Fruit fly (Drosophila melanogaster) whole organism, pupa: ENCODE measurements around the gene pb.

Experiments used
- CG10348 ChIP-seq: fragments of 200-800 bp; sonication (Bioruptor generic); IDR thresholded peaks from 2 replicates; pipeline ENCODE4 v1.3.6; 2022; ENCODE audit warnings: missing biosample characterization, missing genetic modification characterization
- CG12605 ChIP-seq: fragments of 200-800 bp; sonication (Bioruptor generic); IDR thresholded peaks from 2 replicates; pipeline ENCODE4 v1.3.6; 2022; ENCODE audit warnings: missing biosample characterization, missing genetic modification characterization
- CG13204 ChIP-seq: fragments of 200-800 bp; sonication (Bioruptor generic); optimal IDR thresholded peaks from 2 replicates; lab custom pipeline; 2018; ENCODE audit warnings: missing biosample characterization, mild to moderate bottlenecking, missing genetic modification characterization, moderate library complexity
- CG14655 ChIP-seq: fragments of 200-800 bp; sonication (Bioruptor generic); optimal IDR thresholded peaks from 3 replicates; lab custom pipeline; 2017; ENCODE audit warnings: mild to moderate bottlenecking, missing biosample characterization, missing genetic modification reagents, missing genetic modification characterization
- CG15710 ChIP-seq: fragments of 200-800 bp; sonication (Bioruptor generic); optimal IDR thresholded peaks from 2 replicates; lab custom pipeline; 2018; ENCODE audit warnings: missing biosample characterization, mild to moderate bottlenecking, missing genetic modification characterization, moderate library complexity
- CG17806 ChIP-seq: fragments of 200-800 bp; sonication (Bioruptor generic); optimal IDR thresholded peaks from 2 replicates; lab custom pipeline; 2018; ENCODE audit warnings: missing biosample characterization, mild to moderate bottlenecking, missing genetic modification characterization, moderate library complexity
- CG32121 ChIP-seq: fragments of 200-800 bp; sonication (Bioruptor generic); IDR thresholded peaks from 2 replicates; pipeline ENCODE4 v1.3.6; 2022; ENCODE audit warnings: missing biosample characterization, missing genetic modification characterization
- CG34367 ChIP-seq: fragments of 200-800 bp; sonication (Bioruptor generic); optimal IDR thresholded peaks from 2 replicates; lab custom pipeline; 2018; ENCODE audit warnings: missing biosample characterization, mild to moderate bottlenecking, missing genetic modification characterization
- CG4496 ChIP-seq: fragments of 200-800 bp; sonication (Bioruptor generic); IDR thresholded peaks from 3 replicates; pipeline ENCODE4 v1.3.6; 2022; ENCODE audit warnings: missing biosample characterization, missing genetic modification characterization
- CG8159 ChIP-seq: fragments of 200-800 bp; sonication (Bioruptor generic); optimal IDR thresholded peaks from 3 replicates; lab custom pipeline; 2018; ENCODE audit warnings: missing biosample characterization, mild to moderate bottlenecking, missing genetic modification characterization, moderate library complexity
- CG8301 ChIP-seq: fragments of 200-800 bp; sonication (Bioruptor generic); optimal IDR thresholded peaks from 2 replicates; lab custom pipeline; 2018; ENCODE audit warnings: missing biosample characterization, mild to moderate bottlenecking, missing genetic modification characterization
- CG9948 ChIP-seq: fragments of 200-800 bp; sonication (Bioruptor generic); optimal IDR thresholded peaks from 2 replicates; lab custom pipeline; 2018; ENCODE audit warnings: missing biosample characterization, mild to moderate bottlenecking, missing genetic modification characterization, moderate library complexity
- D1 ChIP-seq: fragments of 200-800 bp; sonication (Bioruptor generic); optimal IDR thresholded peaks from 2 replicates; lab custom pipeline; 2018; ENCODE audit warnings: missing biosample characterization, mild to moderate bottlenecking, missing genetic modification characterization, moderate library complexity
- EcR ChIP-seq: fragments of 200-800 bp; sonication (Bioruptor generic); optimal IDR thresholded peaks from 3 replicates; lab custom pipeline; 2019; ENCODE audit warnings: missing biosample characterization, missing genetic modification characterization, mild to moderate bottlenecking, moderate library complexity, missing genetic modification reagents
- Ets98B ChIP-seq: fragments of 200-800 bp; sonication (Bioruptor generic); IDR thresholded peaks from 2 replicates; pipeline ENCODE4 v1.3.6; 2022; ENCODE audit warnings: missing biosample characterization, missing genetic modification characterization
- Pif1A ChIP-seq: fragments of 200-800 bp; sonication (Bioruptor generic); optimal IDR thresholded peaks from 3 replicates; lab custom pipeline; 2016; ENCODE audit warnings: missing biosample characterization, missing genetic modification characterization
- Pif1B ChIP-seq: fragments of 200-800 bp; sonication (Bioruptor generic); optimal IDR thresholded peaks from 3 replicates; lab custom pipeline; 2016; ENCODE audit warnings: missing biosample characterization, missing genetic modification characterization
- Snoo ChIP-seq: fragments of 200-800 bp; sonication (Bioruptor generic); optimal IDR thresholded peaks from 3 replicates; lab custom pipeline; 2017; ENCODE audit warnings: missing biosample characterization, mild to moderate bottlenecking, missing genetic modification characterization, inconsistent platforms
- fd96Ca ChIP-seq: fragments of 200-800 bp; sonication (Bioruptor generic); IDR thresholded peaks from 3 replicates; pipeline ENCODE4 v1.3.6; 2022; ENCODE audit warnings: missing biosample characterization, missing genetic modification characterization
- gl ChIP-seq: fragments of 200-800 bp; sonication (Bioruptor generic); optimal IDR thresholded peaks from 2 replicates; lab custom pipeline; 2018; ENCODE audit warnings: missing biosample characterization, mild to moderate bottlenecking, missing genetic modification characterization
- rn ChIP-seq: fragments of 200-800 bp; sonication (Bioruptor generic); IDR thresholded peaks from 2 replicates; pipeline ENCODE4 v1.3.6; 2022; ENCODE audit warnings: missing biosample characterization, missing genetic modification characterization

The pb gene

dm6 chr3R:6762794-6763407 lies 21.0 kb upstream of the pb start:
- peak; percentile 67 for TF ChIP-seq CG8301 (tag; lab: Kevin White, UChicago)
- no peak for TF ChIP-seq Pif1B (GFP tag; lab: Kevin White, UChicago)
- peak; percentile 77 for TF ChIP-seq Snoo (tag; lab: Kevin White, UChicago)
- TF ChIP-seq CG4496 (GFP tag; lab: Robert Waterston, UW), result no peak
- no peak for TF ChIP-seq rn (GFP tag; lab: Robert Waterston, UW)
- peak; percentile 9 for TF ChIP-seq Pif1A (GFP tag; lab: Kevin White, UChicago)
- TF ChIP-seq CG10348 (GFP tag; lab: Robert Waterston, UW), result no peak
- TF ChIP-seq EcR, result peak; percentile 76
- peak; percentile 23 for TF ChIP-seq D1
- peak; percentile 35; the same call in 1 of the 2 replicates for TF ChIP-seq CG32121
- peak; percentile 77 for TF ChIP-seq CG14655 (GFP tag; lab: Kevin White, UChicago)
- TF ChIP-seq fd96Ca, result no peak
- TF ChIP-seq CG17806 (tag; lab: Kevin White, UChicago), result peak; percentile 70
- peak; percentile 83 for TF ChIP-seq CG15710 (tag; lab: Kevin White, UChicago)
- peak; percentile 82 for TF ChIP-seq CG9948 (tag; lab: Kevin White, UChicago)
- peak; percentile 88 for TF ChIP-seq CG8159
- no peak for TF ChIP-seq Ets98B (GFP tag; lab: Robert Waterston, UW)
- TF ChIP-seq CG13204 (GFP tag; lab: Kevin White, UChicago), result no peak
- peak; percentile 26 for TF ChIP-seq gl (tag; lab: Kevin White, UChicago)
- TF ChIP-seq CG12605 (GFP tag; lab: Robert Waterston, UW), result no peak
- peak; percentile 64 for TF ChIP-seq CG34367

DNA sequence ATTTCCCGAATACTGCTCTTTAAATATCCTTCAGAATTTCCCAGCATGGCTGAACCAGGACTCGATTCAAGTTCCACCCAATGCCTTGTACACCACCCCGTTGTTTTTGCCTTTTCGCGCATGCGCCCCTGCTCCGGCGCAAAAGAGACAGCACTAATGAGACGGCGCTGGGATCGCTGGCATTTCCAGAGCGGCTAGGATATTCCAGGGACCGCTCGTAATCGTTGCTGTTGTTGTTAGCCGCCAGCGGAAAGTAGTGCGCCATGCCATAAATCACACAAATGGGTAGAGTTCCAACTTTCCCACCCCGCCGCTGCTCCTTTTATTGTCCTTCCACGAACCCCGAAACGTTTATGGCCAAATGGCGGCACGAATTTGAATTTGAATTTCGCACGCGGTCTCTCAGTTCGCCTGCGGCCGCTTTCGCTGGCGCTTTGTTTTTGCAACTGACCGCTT lies 20.4 kb upstream of the pb start, which contains the start of gene Ama:
Gene Ama (plus strand): TSS at position 406 of the 456 bp plus-strand sequence.
- no peak for TF ChIP-seq Ets98B (GFP tag; lab: Robert Waterston, UW)
- TF ChIP-seq CG8301 (tag; lab: Kevin White, UChicago), result no peak
- TF ChIP-seq CG13204 (GFP tag; lab: Kevin White, UChicago), result no peak
- TF ChIP-seq CG8159, result no peak
- TF ChIP-seq rn (GFP tag; lab: Robert Waterston, UW), result no peak
- no peak for TF ChIP-seq fd96Ca
- TF ChIP-seq, all 21 proteins: peak for 0

DNA sequence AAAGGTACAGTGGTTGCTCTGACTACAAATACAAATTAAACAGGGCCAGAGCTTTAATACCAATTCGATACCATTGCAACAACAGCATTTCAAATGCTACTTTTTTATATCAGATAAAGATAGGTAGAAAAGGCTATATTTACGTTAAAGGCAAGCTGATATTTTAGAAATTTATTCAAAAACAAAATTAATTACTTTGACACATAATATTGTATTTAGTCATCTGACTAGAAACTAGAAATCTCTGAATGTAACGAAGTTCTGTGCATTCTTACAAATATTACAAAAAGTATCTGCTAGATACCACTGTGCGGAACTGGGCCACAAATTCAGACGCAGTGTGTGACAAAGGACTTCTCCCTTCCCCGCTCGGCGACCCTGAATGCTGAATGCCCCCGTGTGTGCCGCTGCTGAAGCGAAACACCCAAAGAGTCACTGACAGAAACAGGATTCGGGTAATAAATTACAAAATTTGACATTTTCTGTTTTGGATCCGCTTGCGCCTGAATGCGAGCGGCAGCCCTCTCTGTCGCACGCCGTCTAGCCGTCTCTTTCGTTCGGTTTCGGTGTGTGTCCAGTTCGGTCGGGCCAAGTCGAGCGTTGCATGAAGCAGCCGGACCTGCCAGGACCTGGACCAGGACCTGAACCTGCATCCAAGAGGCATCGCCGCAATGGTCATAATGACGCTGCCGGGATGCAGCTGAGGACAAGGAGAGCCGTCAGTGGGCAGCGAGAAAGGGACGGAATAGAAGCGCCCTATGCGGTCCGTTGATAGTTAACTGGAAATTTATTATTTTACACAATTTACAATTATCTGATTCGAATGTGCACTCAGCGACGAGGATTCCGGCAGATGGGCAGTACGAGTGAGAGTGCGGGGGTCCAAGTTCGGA lies 19.1 kb upstream of the pb start:
- TF ChIP-seq Ets98B (GFP tag; lab: Robert Waterston, UW) (no peak), CG8159 (peak; percentile 65), CG15710 (tag; lab: Kevin White, UChicago) (peak; percentile 59), fd96Ca (no peak), CG17806 (tag; lab: Kevin White, UChicago) (peak; percentile 45), CG14655 (GFP tag; lab: Kevin White, UChicago) (no peak), CG9948 (tag; lab: Kevin White, UChicago) (peak; percentile 32), Pif1B (GFP tag; lab: Kevin White, UChicago) (no peak), Snoo (tag; lab: Kevin White, UChicago) (peak; percentile 18), CG34367 (peak; percentile 16)

dm6 chr3R:6759419-6759818 lies 17.6 kb upstream of the pb start, which contains the start of gene bcd:
TSS of gene bcd (minus strand) at chr3R:6759466.
- TF ChIP-seq rn (GFP tag; lab: Robert Waterston, UW) (0 out of 2 replicates have a peak, but pooled peaks have one; percentile 27), CG9948 (tag; lab: Kevin White, UChicago) (no peak), Pif1A (GFP tag; lab: Kevin White, UChicago) (peak; percentile 25), D1 (peak; percentile 35), CG4496 (GFP tag; lab: Robert Waterston, UW) (no peak; the same call in 2 of the 3 replicates), fd96Ca (peak; percentile 77), CG14655 (GFP tag; lab: Kevin White, UChicago) (peak; percentile 16), gl (tag; lab: Kevin White, UChicago) (no peak), CG8159 (peak; percentile 23), CG34367 (peak; percentile 31), CG13204 (GFP tag; lab: Kevin White, UChicago) (no peak), CG17806 (tag; lab: Kevin White, UChicago) (no peak), CG15710 (tag; lab: Kevin White, UChicago) (no peak), Ets98B (GFP tag; lab: Robert Waterston, UW) (peak; percentile 36; the same call in 1 of the 2 replicates), CG32121 (peak; percentile 46; the same call in 1 of the 2 replicates)

DNA sequence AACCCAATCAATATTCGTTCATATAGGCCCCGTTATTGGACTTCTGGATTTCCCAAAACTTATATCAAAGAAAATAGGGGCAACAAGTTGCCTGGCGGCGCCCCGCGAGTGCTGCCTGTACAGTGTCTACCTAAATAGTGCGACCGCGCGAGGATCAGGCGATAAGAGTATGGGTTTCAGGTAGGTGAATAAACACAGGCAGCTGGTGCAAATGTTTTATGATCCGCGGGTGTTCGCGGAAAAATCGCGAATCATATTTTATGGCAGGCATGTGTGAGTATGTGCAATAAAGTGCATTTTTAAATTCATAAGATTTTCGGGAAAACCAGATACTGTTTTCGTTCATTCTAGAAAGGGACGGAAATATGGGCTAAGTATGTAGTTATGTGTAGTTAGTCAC lies 13.6 kb upstream of the pb start:
- no peak for TF ChIP-seq rn (GFP tag; lab: Robert Waterston, UW)
- TF ChIP-seq gl (tag; lab: Kevin White, UChicago), result no peak
- TF ChIP-seq Ets98B (GFP tag; lab: Robert Waterston, UW), result no peak
- no peak for TF ChIP-seq CG8301 (tag; lab: Kevin White, UChicago)
- TF ChIP-seq Pif1A (GFP tag; lab: Kevin White, UChicago), result no peak
- no peak for TF ChIP-seq CG34367
- TF ChIP-seq CG8159, result no peak
